Fruit fly (Drosophila melanogaster) whole organism, embryonic: Measurements from ENCODE around the gene CG14207.

Source experiments
- CG11398 ChIP-seq: fragments of 200-800 bp; sonication (Bioruptor generic); optimal IDR thresholded peaks from 2 replicates; lab custom pipeline; 2016; ENCODE audit warnings: missing biosample characterization, missing genetic modification characterization
- CG11504 ChIP-seq: fragments of 200-800 bp; sonication (Bioruptor generic); optimal IDR thresholded peaks from 3 replicates; lab custom pipeline; 2019; ENCODE audit warnings: missing biosample characterization, mild to moderate bottlenecking, missing genetic modification characterization, moderate library complexity
- CG30431 ChIP-seq: fragments of 200-800 bp; sonication (Bioruptor generic); optimal IDR thresholded peaks from 2 replicates; lab custom pipeline; 2017; ENCODE audit warnings: missing biosample characterization, missing genetic modification characterization
- Sin3A ChIP-seq: fragments of >200 bp; optimal IDR thresholded peaks from 2 replicates; lab custom pipeline; 2018
- bab2 ChIP-seq: fragments of 200-800 bp; sonication (Bioruptor generic); optimal IDR thresholded peaks from 2 replicates; lab custom pipeline; 2016; ENCODE audit warnings: missing biosample characterization, missing genetic modification characterization
- btn ChIP-seq: fragments of 200-800 bp; sonication (Bioruptor generic); optimal IDR thresholded peaks from 2 replicates; lab custom pipeline; 2016; ENCODE audit warnings: missing biosample characterization, missing genetic modification characterization
- fd64A ChIP-seq: fragments of 200-800 bp; sonication (Bioruptor generic); optimal IDR thresholded peaks from 3 replicates; lab custom pipeline; 2018; ENCODE audit warnings: missing biosample characterization, mild to moderate bottlenecking, missing genetic modification characterization

DNA sequence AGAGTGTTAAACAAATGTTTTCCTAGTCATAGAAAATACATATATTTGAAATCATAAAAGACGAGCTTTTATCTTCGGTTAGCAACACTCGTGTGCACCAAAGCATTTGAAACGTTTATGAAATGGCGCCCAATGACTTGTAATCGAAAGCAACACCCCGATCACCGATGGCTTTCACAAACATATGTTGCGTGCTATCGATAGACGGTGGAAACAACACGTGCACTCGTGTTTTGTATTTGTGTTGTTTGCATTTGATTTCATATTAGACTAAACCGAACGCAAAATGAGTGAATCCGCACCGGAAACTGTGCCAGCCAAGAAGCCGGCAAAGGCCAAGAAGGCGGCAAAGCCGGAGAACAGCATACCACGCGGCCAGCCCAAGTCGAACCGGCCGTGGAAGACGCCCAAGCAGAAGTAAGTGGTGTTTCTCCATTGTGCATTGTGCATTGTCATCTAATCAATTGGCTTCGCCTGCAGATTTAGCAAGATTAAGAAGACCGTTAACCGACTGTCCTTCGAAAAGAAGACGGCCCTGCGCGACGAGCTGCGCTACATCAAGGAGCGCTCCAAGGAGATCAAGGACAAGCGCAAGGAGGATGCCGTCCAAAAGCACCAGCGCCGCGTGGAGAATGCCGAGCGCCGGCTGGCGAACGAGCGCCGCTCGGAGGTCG lies 11.1 kb downstream of the CG14207 start, which contains the start of gene CG14210:
- TF ChIP-seq btn (GFP tag; lab: Kevin White, UChicago) (no peak), bab2 (GFP tag; lab: Kevin White, UChicago) (no peak), Sin3A (lab: Kevin White, UChicago) (no peak), CG30431 (no peak), CG11504 (tag; lab: Kevin White, UChicago) (no peak), CG11398 (no peak), fd64A (GFP tag; lab: Kevin White, UChicago) (no peak)
